Fruit fly (Drosophila melanogaster) whole organism, embryonic: ENCODE results near the gene Ask1.

ENCODE experiments used
- Asciz ChIP-seq: fragments of 200-800 bp; sonication (Bioruptor generic); optimal IDR thresholded peaks from 2 replicates; lab custom pipeline; 2017; ENCODE audit warnings: missing biosample characterization, mild to moderate bottlenecking, missing genetic modification characterization, missing genetic modification reagents
- Atf3 ChIP-seq: fragments of 200-800 bp; sonication (Bioruptor generic); optimal IDR thresholded peaks from 3 replicates; lab custom pipeline; 2016; ENCODE audit warnings: missing biosample characterization, missing genetic modification characterization
- CG10654 ChIP-seq: fragments of 200-800 bp; sonication (Bioruptor generic); optimal IDR thresholded peaks from 2 replicates; lab custom pipeline; 2016; ENCODE audit warnings: missing biosample characterization, missing genetic modification characterization
- CG11696 ChIP-seq: fragments of 200-800 bp; sonication (Bioruptor generic); IDR thresholded peaks from 2 replicates; pipeline ENCODE4 v1.3.6; 2022; ENCODE audit warnings: missing biosample characterization, missing genetic modification characterization
- CG12659 ChIP-seq: fragments of 200-800 bp; sonication (Bioruptor generic); optimal IDR thresholded peaks from 3 replicates; lab custom pipeline; 2017; ENCODE audit warnings: mild to moderate bottlenecking, missing biosample characterization, missing genetic modification reagents, missing genetic modification characterization
- CG13775 ChIP-seq: fragments of 200-800 bp; sonication (Bioruptor generic); optimal IDR thresholded peaks from 3 replicates; lab custom pipeline; 2017; ENCODE audit warnings: missing biosample characterization, mild to moderate bottlenecking, missing genetic modification characterization
- CG17186 ChIP-seq: fragments of 200-800 bp; sonication (Bioruptor generic); optimal IDR thresholded peaks from 3 replicates; lab custom pipeline; 2017; ENCODE audit warnings: missing biosample characterization, missing genetic modification reagents, missing genetic modification characterization
- CG17612 ChIP-seq: fragments of 200-800 bp; sonication (Bioruptor generic); IDR thresholded peaks from 2 replicates; pipeline ENCODE4 v1.3.6; 2022; ENCODE audit warnings: missing biosample characterization, missing genetic modification characterization
- CG32532 ChIP-seq: fragments of 200-800 bp; sonication (Bioruptor generic); IDR thresholded peaks from 2 replicates; pipeline ENCODE4 v1.3.6; 2022; ENCODE audit warnings: missing biosample characterization, missing genetic modification characterization
- CG3838 ChIP-seq: fragments of 200-800 bp; sonication (Bioruptor generic); optimal IDR thresholded peaks from 3 replicates; lab custom pipeline; 2016; ENCODE audit warnings: missing biosample characterization, missing genetic modification characterization
- CG3995 ChIP-seq: fragments of 200-800 bp; sonication (Bioruptor generic); optimal IDR thresholded peaks from 3 replicates; lab custom pipeline; 2016; ENCODE audit warnings: missing biosample characterization, missing genetic modification characterization
- CG42726 ChIP-seq: fragments of 200-800 bp; sonication (Bioruptor generic); IDR thresholded peaks from 2 replicates; pipeline ENCODE4 v1.3.6; 2022; ENCODE audit warnings: missing biosample characterization, missing genetic modification characterization; ENCODE audit not compliant: partially characterized antibody
- CG6683 ChIP-seq: fragments of 200-800 bp; sonication (Bioruptor generic); optimal IDR thresholded peaks from 2 replicates; lab custom pipeline; 2017; ENCODE audit warnings: missing biosample characterization, mild to moderate bottlenecking, missing genetic modification characterization, missing genetic modification reagents
- CG7928 ChIP-seq: fragments of 200-800 bp; sonication (Bioruptor generic); optimal IDR thresholded peaks from 2 replicates; lab custom pipeline; 2017; ENCODE audit warnings: missing biosample characterization, mild to moderate bottlenecking, missing genetic modification characterization
- CG8290 ChIP-seq, 3 experiments: fragments of 200-800 bp; sonication (Bioruptor generic); optimal IDR thresholded peaks; 2 replicates each; lab custom pipeline; 2016 to 2019; ENCODE audit warnings: missing biosample characterization in 3 of 3, missing genetic modification characterization in 3 of 3, mild to moderate bottlenecking in 2 of 3, moderate library complexity in 1 of 3
- CG8359 ChIP-seq: fragments of 200-800 bp; sonication (Bioruptor generic); optimal IDR thresholded peaks from 2 replicates; lab custom pipeline; 2017; ENCODE audit warnings: missing biosample characterization, mild to moderate bottlenecking, missing genetic modification characterization, borderline replicate concordance
- Deaf1 ChIP-seq: fragments of 200-800 bp; optimal IDR thresholded peaks from 3 replicates; lab custom pipeline; 2019; ENCODE audit warnings: missing biosample characterization, mild to moderate bottlenecking, missing genetic modification characterization, moderate library complexity
- Ets65A ChIP-seq: fragments of 200-800 bp; sonication (Bioruptor generic); peaks from one replicate; lab custom pipeline; 2016; ENCODE audit warnings: missing biosample characterization, missing genetic modification characterization
- H15 ChIP-seq: fragments of 200-800 bp; sonication (Bioruptor generic); IDR thresholded peaks from 3 replicates; pipeline ENCODE4 v1.3.6; 2022; ENCODE audit warnings: missing biosample characterization, missing genetic modification characterization
- Hr39 ChIP-seq: fragments of >200 bp; optimal IDR thresholded peaks from 2 replicates; lab custom pipeline; 2017
- Mad ChIP-seq: fragments of 200-800 bp; sonication (Bioruptor generic); optimal IDR thresholded peaks from 2 replicates; lab custom pipeline; 2016; ENCODE audit warnings: missing biosample characterization, missing genetic modification characterization
- Nf-YA ChIP-seq: fragments of 200-800 bp; sonication (Bioruptor generic); IDR thresholded peaks from 2 replicates; pipeline ENCODE4 v1.3.6; 2022; ENCODE audit warnings: missing biosample characterization, missing genetic modification characterization
- Optix ChIP-seq: fragments of 200-800 bp; sonication (Bioruptor generic); IDR thresholded peaks from 3 replicates; pipeline ENCODE4 v1.3.6; 2022; ENCODE audit warnings: missing biosample characterization, missing genetic modification characterization
- Six4 ChIP-seq: fragments of 200-800 bp; sonication (Bioruptor generic); optimal IDR thresholded peaks from 2 replicates; lab custom pipeline; 2016; ENCODE audit warnings: missing biosample characterization, missing genetic modification characterization
- ap ChIP-seq: fragments of 200-800 bp; sonication (Bioruptor generic); IDR thresholded peaks from 2 replicates; pipeline ENCODE4 v1.3.6; 2022; ENCODE audit warnings: missing biosample characterization, missing genetic modification characterization
- bigmax ChIP-seq: fragments of 200-800 bp; sonication (Bioruptor generic); optimal IDR thresholded peaks from 2 replicates; lab custom pipeline; 2018; ENCODE audit warnings: missing biosample characterization, mild to moderate bottlenecking, missing genetic modification characterization
- chinmo ChIP-seq: fragments of 200-800 bp; sonication (Bioruptor generic); IDR thresholded peaks from 4 replicates; pipeline ENCODE4 v1.3.6; 2022; ENCODE audit warnings: missing biosample characterization, missing genetic modification characterization; ENCODE audit not compliant: partially characterized antibody
- ems ChIP-seq: fragments of 200-800 bp; sonication (Bioruptor generic); optimal IDR thresholded peaks from 3 replicates; lab custom pipeline; 2016; ENCODE audit warnings: missing biosample characterization, missing genetic modification characterization
- esg ChIP-seq: fragments of 200-800 bp; sonication (Bioruptor generic); conservative IDR thresholded peaks from 2 replicates; pipeline ENCODE4 v1.3.6; 2022; ENCODE audit warnings: missing biosample characterization, missing genetic modification characterization
- eve ChIP-seq, 2 experiments: fragments of >200 bp; optimal IDR thresholded peaks; 2 replicates each; lab custom pipeline; 2017; ENCODE audit warnings: missing biosample characterization in 2 of 2, missing genetic modification characterization in 2 of 2
- gce ChIP-seq: fragments of 200-800 bp; sonication (Bioruptor generic); IDR thresholded peaks from 3 replicates; pipeline ENCODE4 v1.3.6; 2022; ENCODE audit warnings: missing biosample characterization, missing genetic modification characterization
- gem ChIP-seq: fragments of 200-800 bp; sonication (Bioruptor generic); optimal IDR thresholded peaks from 2 replicates; lab custom pipeline; 2019; ENCODE audit warnings: missing biosample characterization, mild to moderate bottlenecking, missing genetic modification characterization, moderate library complexity
- grau ChIP-seq: fragments of 200-800 bp; optimal IDR thresholded peaks from 3 replicates; lab custom pipeline; 2019; ENCODE audit warnings: missing biosample characterization, mild to moderate bottlenecking, missing genetic modification characterization, moderate library complexity
- hbn ChIP-seq: fragments of 200-800 bp; sonication (Bioruptor generic); IDR thresholded peaks from 2 replicates; pipeline ENCODE4 v1.3.6; 2022; ENCODE audit warnings: missing biosample characterization, missing genetic modification characterization; ENCODE audit not compliant: partially characterized antibody
- hkb ChIP-seq, 2 experiments: fragments of 200-800 bp in 1 of 2; fragments of >200 bp in 1 of 2; sonication (Bioruptor generic) in 1 of 2; IDR thresholded peaks in 1 of 2; optimal IDR thresholded peaks in 1 of 2; 2 replicates each; pipeline versions ENCODE4 v1.3.6 to Lab custom; 2017 to 2022; ENCODE audit warnings: missing biosample characterization in 1 of 2, missing genetic modification characterization in 1 of 2
- hth ChIP-seq: fragments of >200 bp; optimal IDR thresholded peaks from 2 replicates; lab custom pipeline; 2017; ENCODE audit warnings: inconsistent platforms
- inv ChIP-seq: fragments of 200-800 bp; sonication (Bioruptor generic); IDR thresholded peaks from 2 replicates; pipeline ENCODE4 v1.3.6; 2022; ENCODE audit warnings: missing biosample characterization, missing genetic modification characterization; ENCODE audit not compliant: partially characterized antibody
- jigr1 ChIP-seq: fragments of 200-800 bp; sonication (Bioruptor generic); IDR thresholded peaks from 3 replicates; pipeline ENCODE4 v1.3.6; 2022; ENCODE audit warnings: missing biosample characterization, missing genetic modification characterization
- lola ChIP-seq, 3 experiments: fragments of >200 bp in 2 of 3; fragments of 200-800 bp in 1 of 3; sonication (Bioruptor generic) in 1 of 3; optimal IDR thresholded peaks; 2 replicates each; lab custom pipeline; 2017 to 2019; ENCODE audit warnings: missing biosample characterization in 3 of 3, missing genetic modification characterization in 3 of 3, mild to moderate bottlenecking in 1 of 3, moderate library complexity in 1 of 3
- mirr ChIP-seq: fragments of 200-800 bp; sonication (Bioruptor generic); optimal IDR thresholded peaks from 3 replicates; lab custom pipeline; 2018; ENCODE audit warnings: missing biosample characterization, mild to moderate bottlenecking, missing genetic modification characterization
- pzg ChIP-seq: fragments of 200-800 bp; sonication (Bioruptor generic); optimal IDR thresholded peaks from 3 replicates; lab custom pipeline; 2018; ENCODE audit warnings: missing biosample characterization, mild to moderate bottlenecking, missing genetic modification characterization, moderate library complexity
- repo ChIP-seq: fragments of 200-800 bp; sonication (Bioruptor generic); optimal IDR thresholded peaks from 2 replicates; lab custom pipeline; 2016; ENCODE audit warnings: missing biosample characterization, missing genetic modification characterization
- row ChIP-seq: fragments of 200-800 bp; sonication (Bioruptor generic); IDR thresholded peaks from 3 replicates; pipeline ENCODE4 v1.3.6; 2022; ENCODE audit warnings: missing biosample characterization, missing genetic modification characterization
- sd ChIP-seq: fragments of 200-800 bp; sonication (Bioruptor generic); optimal IDR thresholded peaks from 3 replicates; lab custom pipeline; 2018; ENCODE audit warnings: missing biosample characterization, mild to moderate bottlenecking, missing genetic modification characterization, moderate library complexity
- slp2 ChIP-seq: fragments of 200-800 bp; sonication (Bioruptor generic); optimal IDR thresholded peaks from 2 replicates; lab custom pipeline; 2016; ENCODE audit warnings: missing biosample characterization, missing genetic modification characterization
- sug ChIP-seq: fragments of 200-800 bp; optimal IDR thresholded peaks from 2 replicates; lab custom pipeline; 2019; ENCODE audit warnings: missing biosample characterization, mild to moderate bottlenecking, missing genetic modification characterization, moderate library complexity
- tio ChIP-seq: fragments of 200-800 bp; sonication (Bioruptor generic); optimal IDR thresholded peaks from 2 replicates; lab custom pipeline; 2017; ENCODE audit warnings: missing biosample characterization, missing genetic modification characterization, inconsistent platforms
- unc-4 ChIP-seq: fragments of 200-800 bp; sonication (Bioruptor generic); IDR thresholded peaks from 2 replicates; pipeline ENCODE4 v1.3.6; 2022; ENCODE audit warnings: missing biosample characterization, missing genetic modification characterization; ENCODE audit not compliant: partially characterized antibody
- yki ChIP-seq: fragments of >200 bp; optimal IDR thresholded peaks from 3 replicates; lab custom pipeline; 2018
- zen ChIP-seq: fragments of 200-800 bp; sonication (Bioruptor generic); optimal IDR thresholded peaks from 3 replicates; lab custom pipeline; 2018; ENCODE audit warnings: missing biosample characterization, mild to moderate bottlenecking, missing genetic modification characterization, moderate library complexity

Ask1 gene

dm6 chr3R:19890340-19890998 is 10.9 kb downstream of the Ask1 start, which contains the start of gene CG4733 (continued):
- TF ChIP-seq CG8290 (GFP tag; optimal IDR thresholded peaks at IDR 0.05; lab: Kevin White, UChicago) (no peak), CG8290 (tag; optimal IDR thresholded peaks at IDR 0.05; lab: Kevin White, UChicago) (no peak), slp2 (GFP tag; lab: Kevin White, UChicago) (no peak), CG6683 (GFP tag; lab: Kevin White, UChicago) (no peak), grau (tag; lab: Kevin White, UChicago) (peak; percentile 48), CG8359 (no peak), CG10654 (GFP tag; lab: Kevin White, UChicago) (no peak), Asciz (GFP tag; lab: Kevin White, UChicago) (no peak), zen (tag; lab: Kevin White, UChicago) (no peak), Nf-YA (no peak), chinmo (GFP tag; lab: Robert Waterston, UW) (peak; percentile 96), hth (lab: Kevin White, UChicago) (no peak), CG42726 (GFP tag; lab: Robert Waterston, UW) (no peak), inv (GFP tag; lab: Robert Waterston, UW) (no peak), CG3995 (GFP tag; lab: Kevin White, UChicago) (no peak), CG17612 (GFP tag; lab: Robert Waterston, UW) (no peak), repo (no peak), H15 (no peak), yki (lab: Kevin White, UChicago) (no peak), CG32532 (GFP tag; lab: Robert Waterston, UW) (peak; percentile 44; the same call in 1 of the 2 replicates), hbn (GFP tag; lab: Robert Waterston, UW) (no peak), CG7928 (no peak), Deaf1 (tag; lab: Kevin White, UChicago) (peak; percentile 91), CG12659 (GFP tag; lab: Kevin White, UChicago) (peak; percentile 31), ems (no peak), gce (no peak), CG17186 (GFP tag; lab: Kevin White, UChicago) (no peak), sug (tag; lab: Kevin White, UChicago) (peak; percentile 58), Hr39 (lab: Kevin White, UChicago) (no peak), pzg (GFP tag; lab: Kevin White, UChicago) (no peak), sd (tag; lab: Kevin White, UChicago) (no peak), Six4 (GFP tag; lab: Kevin White, UChicago) (no peak), Atf3 (GFP tag; lab: Kevin White, UChicago) (no peak), CG11696 (no peak), gem (peak; percentile 43), CG13775 (GFP tag; lab: Kevin White, UChicago) (peak; percentile 23), esg (GFP tag; lab: Robert Waterston, UW) (no peak), tio (no peak), unc-4 (GFP tag; lab: Robert Waterston, UW) (no peak), Ets65A (GFP tag; lab: Kevin White, UChicago) (peak; percentile 67), mirr (GFP tag; lab: Kevin White, UChicago) (no peak), Mad (GFP tag; lab: Kevin White, UChicago) (no peak), eve (GFP tag; optimal IDR thresholded peaks at IDR 0.05; lab: Kevin White, UChicago) (no peak), bigmax (GFP tag; lab: Kevin White, UChicago) (no peak), hkb (optimal IDR thresholded peaks at IDR 0.05; lab: Kevin White, UChicago) (no peak), hkb (GFP tag; IDR thresholded peaks at IDR 0.05; lab: Robert Waterston, UW) (no peak), Optix (GFP tag; lab: Robert Waterston, UW) (no peak), lola (GFP tag; optimal IDR thresholded peaks at IDR 0.05; lab: Kevin White, UChicago) (peak in 1 of 3 experiments; percentile 40), row (GFP tag; lab: Robert Waterston, UW) (peak; percentile 91), ap (GFP tag; lab: Robert Waterston, UW) (no peak), CG3838 (no peak), jigr1 (GFP tag; lab: Robert Waterston, UW) (no peak)
